Worm (Caenorhabditis elegans) whole organism, late embryonic: ENCODE data around the gene hst-3.2.

ENCODE experiments used
- C38D4.7 ChIP-seq: fragments of 200-800 bp; sonication (Bioruptor generic); optimal IDR thresholded peaks from 2 replicates; lab custom pipeline; 2018; ENCODE audit warnings: mild to moderate bottlenecking, missing genetic modification characterization, moderate library complexity, missing compliant biosample characterization
- K02D7.2 ChIP-seq: sonication (generic microtip); optimal IDR thresholded peaks from 2 replicates; lab custom pipeline; 2017; ENCODE audit warnings: mild to moderate bottlenecking, missing genetic modification characterization, missing compliant biosample characterization
- K09A11.1 ChIP-seq: sonication (generic microtip); optimal IDR thresholded peaks from 2 replicates; lab custom pipeline; 2017; ENCODE audit warnings: antibody characterized with exemption, mild to moderate bottlenecking, missing genetic modification characterization, missing compliant biosample characterization; ENCODE audit not compliant: insufficient read depth
- ama-1 ChIP-seq: fragments of 150-350 bp; optimal IDR thresholded peaks from 2 replicates; lab custom pipeline; 2014
- ceh-18 ChIP-seq: sonication (generic microtip); optimal IDR thresholded peaks from 2 replicates; lab custom pipeline; 2016; ENCODE audit warnings: missing genetic modification characterization, missing compliant biosample characterization
- ceh-19 ChIP-seq: fragments of 200-800 bp; sonication (Bioruptor generic); optimal IDR thresholded peaks from 2 replicates; lab custom pipeline; 2018; ENCODE audit warnings: mild to moderate bottlenecking, missing genetic modification characterization, missing compliant biosample characterization
- ceh-22 ChIP-seq: sonication (generic microtip); optimal IDR thresholded peaks from 2 replicates; lab custom pipeline; 2017; ENCODE audit warnings: missing biosample characterization, missing genetic modification characterization
- ceh-24 ChIP-seq: sonication (generic microtip); optimal IDR thresholded peaks from 2 replicates; lab custom pipeline; 2016; ENCODE audit warnings: mild to moderate bottlenecking, missing genetic modification characterization, missing compliant biosample characterization
- ceh-30 ChIP-seq: fragments of 150-350 bp; optimal IDR thresholded peaks from 2 replicates; lab custom pipeline; 2014; ENCODE audit warnings: missing biosample characterization, missing genetic modification characterization
- ceh-34 ChIP-seq: sonication (generic microtip); optimal IDR thresholded peaks from 2 replicates; lab custom pipeline; 2016; ENCODE audit warnings: mild to moderate bottlenecking, missing genetic modification characterization, missing compliant biosample characterization
- che-1 ChIP-seq: sonication (generic microtip); optimal IDR thresholded peaks from 2 replicates; lab custom pipeline; 2016; ENCODE audit warnings: mild to moderate bottlenecking, missing genetic modification characterization, missing compliant biosample characterization
- dmd-4 ChIP-seq: sonication (generic microtip); optimal IDR thresholded peaks from 2 replicates; lab custom pipeline; 2016; ENCODE audit warnings: borderline replicate concordance, missing genetic modification characterization, missing compliant biosample characterization
- dve-1 ChIP-seq: sonication (generic microtip); optimal IDR thresholded peaks from 2 replicates; lab custom pipeline; 2017; ENCODE audit warnings: antibody characterized with exemption, mild to moderate bottlenecking, missing genetic modification characterization, missing compliant biosample characterization
- elt-2 ChIP-seq: sonication (generic microtip); optimal IDR thresholded peaks from 2 replicates; lab custom pipeline; 2016; ENCODE audit warnings: missing genetic modification reagents, missing genetic modification characterization, missing compliant biosample characterization
- elt-4 ChIP-seq: sonication (generic microtip); optimal IDR thresholded peaks from 2 replicates; lab custom pipeline; 2016; ENCODE audit warnings: missing genetic modification characterization, missing compliant biosample characterization
- ets-4 ChIP-seq: sonication (generic microtip); optimal IDR thresholded peaks from 2 replicates; lab custom pipeline; 2016; ENCODE audit warnings: missing genetic modification characterization, missing compliant biosample characterization
- eyg-1 ChIP-seq: sonication (generic microtip); optimal IDR thresholded peaks from 2 replicates; lab custom pipeline; 2016; ENCODE audit warnings: missing genotype, missing genetic modification characterization, missing compliant biosample characterization
- fax-1 ChIP-seq: sonication (generic microtip); optimal IDR thresholded peaks from 2 replicates; lab custom pipeline; 2016; ENCODE audit warnings: missing genotype, missing genetic modification characterization, missing compliant biosample characterization
- fkh-10 ChIP-seq: fragments of 150-350 bp; optimal IDR thresholded peaks from 2 replicates; lab custom pipeline; 2014; ENCODE audit warnings: missing biosample characterization, missing genetic modification reagents, missing genetic modification characterization
- hlh-15 ChIP-seq: sonication (generic microtip); optimal IDR thresholded peaks from 2 replicates; lab custom pipeline; 2016; ENCODE audit warnings: missing genetic modification characterization, missing compliant biosample characterization
- hlh-30 ChIP-seq: sonication (generic microtip); optimal IDR thresholded peaks from 2 replicates; lab custom pipeline; 2017; ENCODE audit warnings: antibody characterized with exemption, missing genetic modification characterization, missing compliant biosample characterization; ENCODE audit not compliant: insufficient read depth
- hlh-6 ChIP-seq: sonication (generic microtip); optimal IDR thresholded peaks from 2 replicates; lab custom pipeline; 2016; ENCODE audit warnings: missing genotype, missing genetic modification characterization, missing compliant biosample characterization
- hlh-8 ChIP-seq: sonication (generic microtip); optimal IDR thresholded peaks from 2 replicates; lab custom pipeline; 2016; ENCODE audit warnings: missing genotype, missing genetic modification characterization, missing compliant biosample characterization
- madf-2 ChIP-seq: sonication (generic microtip); optimal IDR thresholded peaks from 2 replicates; lab custom pipeline; 2017; ENCODE audit warnings: missing genetic modification characterization, missing compliant biosample characterization
- mec-3 ChIP-seq: sonication (generic microtip); optimal IDR thresholded peaks from 2 replicates; lab custom pipeline; 2016; ENCODE audit warnings: borderline replicate concordance, missing genetic modification characterization, missing compliant biosample characterization
- nfya-1 ChIP-seq: sonication (generic microtip); optimal IDR thresholded peaks from 2 replicates; lab custom pipeline; 2017; ENCODE audit warnings: missing genetic modification characterization, mild to moderate bottlenecking, missing compliant biosample characterization, antibody characterized with exemption, moderate library complexity
- nhr-232 ChIP-seq: sonication (generic microtip); optimal IDR thresholded peaks from 2 replicates; lab custom pipeline; 2016; ENCODE audit warnings: missing genetic modification characterization, missing compliant biosample characterization
- npax-4 ChIP-seq: sonication (generic microtip); optimal IDR thresholded peaks from 2 replicates; lab custom pipeline; 2016; ENCODE audit warnings: missing genetic modification characterization, missing compliant biosample characterization
- odd-2 ChIP-seq: sonication (generic microtip); optimal IDR thresholded peaks from 2 replicates; lab custom pipeline; 2017; ENCODE audit warnings: antibody characterized with exemption, mild to moderate bottlenecking, missing genetic modification characterization, missing compliant biosample characterization
- pag-3 ChIP-seq: sonication (generic microtip); optimal IDR thresholded peaks from 2 replicates; lab custom pipeline; 2016; ENCODE audit warnings: missing compliant biosample characterization, missing genetic modification characterization, borderline replicate concordance
- pha-2 ChIP-seq: sonication (generic microtip); optimal IDR thresholded peaks from 2 replicates; lab custom pipeline; 2017; ENCODE audit warnings: mild to moderate bottlenecking, missing genetic modification characterization, missing compliant biosample characterization
- pqm-1 ChIP-seq: sonication (generic microtip); optimal IDR thresholded peaks from 2 replicates; lab custom pipeline; 2016; ENCODE audit warnings: missing genetic modification characterization, missing compliant biosample characterization
- rnt-1 ChIP-seq: sonication (generic microtip); optimal IDR thresholded peaks from 2 replicates; lab custom pipeline; 2016; ENCODE audit warnings: missing genetic modification characterization, missing compliant biosample characterization
- sdc-2 ChIP-seq: sonication (generic microtip); optimal IDR thresholded peaks from 2 replicates; lab custom pipeline; 2016; ENCODE audit warnings: missing genotype, missing genetic modification characterization, missing compliant biosample characterization
- sox-2 ChIP-seq: fragments of 200-800 bp; sonication (Bioruptor generic); IDR thresholded peaks from 2 replicates; pipeline ENCODE4 v1.3.6; 2022; ENCODE audit warnings: missing genetic modification reagents, missing genetic modification characterization, missing compliant biosample characterization
- sox-4 ChIP-seq: sonication (generic microtip); optimal IDR thresholded peaks from 2 replicates; lab custom pipeline; 2017; ENCODE audit warnings: mild to moderate bottlenecking, missing genetic modification characterization, inconsistent platforms, missing compliant biosample characterization
- tbx-2 ChIP-seq: sonication (generic microtip); optimal IDR thresholded peaks from 2 replicates; lab custom pipeline; 2016; ENCODE audit warnings: missing genetic modification characterization, missing compliant biosample characterization
- tbx-7 ChIP-seq: sonication (generic microtip); optimal IDR thresholded peaks from 2 replicates; lab custom pipeline; 2016; ENCODE audit warnings: missing genotype, missing genetic modification characterization, missing compliant biosample characterization
- ttx-3 ChIP-seq: sonication (generic microtip); optimal IDR thresholded peaks from 2 replicates; lab custom pipeline; 2016; ENCODE audit warnings: missing genetic modification reagents, missing genetic modification characterization, missing compliant biosample characterization
- unc-55 ChIP-seq: sonication (generic microtip); optimal IDR thresholded peaks from 2 replicates; lab custom pipeline; 2017; ENCODE audit warnings: missing biosample characterization, missing genetic modification reagents, missing genetic modification characterization
- unc-86 ChIP-seq: sonication (generic microtip); optimal IDR thresholded peaks from 2 replicates; lab custom pipeline; 2016; ENCODE audit warnings: missing genetic modification characterization, missing compliant biosample characterization

Gene hst-3.2

ce11 chrX:2923888-2924287 lies at the start of gene hst-3.2:
Gene hst-3.2, minus strand, starts transcription at chrX:2923988.
- TF ChIP-seq ceh-19 (GFP tag; lab: Kevin White, UChicago), result no peak
- no peak for TF ChIP-seq npax-4 (tag; lab: Kevin White, UChicago)
- TF ChIP-seq hlh-8 (tag; lab: Kevin White, UChicago), result no peak
- TF ChIP-seq fax-1 (tag; lab: Kevin White, UChicago), result no peak
- TF ChIP-seq nhr-232 (tag; lab: Kevin White, UChicago), result no peak
- TF ChIP-seq ets-4 (tag; lab: Kevin White, UChicago), result no peak
- no peak for TF ChIP-seq tbx-7 (tag; lab: Kevin White, UChicago)

- no peak for TF ChIP-seq sdc-2
- peak; percentile 32 for TF ChIP-seq hlh-30
Measured at ce11 chrX:2972272-2973042, 48.7 kb upstream of the hst-3.2 start.

- TF ChIP-seq ceh-18 (tag; lab: Kevin White, UChicago) (peak; percentile 21), K09A11.1 (no peak), odd-2 (tag; lab: Kevin White, UChicago) (no peak), eyg-1 (tag; lab: Kevin White, UChicago) (no peak), ets-4 (tag; lab: Kevin White, UChicago) (no peak), pag-3 (tag; lab: Kevin White, UChicago) (no peak), tbx-2 (tag; lab: Kevin White, UChicago) (no peak), dmd-4 (tag; lab: Kevin White, UChicago) (no peak), sox-2 (GFP tag; lab: Robert Waterston, UW) (no peak), che-1 (tag; lab: Kevin White, UChicago) (no peak), hlh-30 (peak; percentile 71), rnt-1 (tag; lab: Kevin White, UChicago) (no peak), ama-1 (no peak), sox-4 (no peak), mec-3 (tag; lab: Kevin White, UChicago) (no peak), elt-4 (no peak), ceh-22 (no peak), hlh-15 (no peak), unc-55 (GFP tag; lab: Kevin White, UChicago) (peak; percentile 79)
Measured at ce11 chrX:2971542-2971988, 47.8 kb upstream of the hst-3.2 start.

- TF ChIP-seq K02D7.2 (tag; lab: Kevin White, UChicago) (no peak), pha-2 (no peak), ceh-24 (tag; lab: Kevin White, UChicago) (no peak), hlh-30 (no peak), unc-86 (tag; lab: Kevin White, UChicago) (no peak), madf-2 (tag; lab: Kevin White, UChicago) (no peak), elt-4 (no peak), dve-1 (tag; lab: Kevin White, UChicago) (no peak), ceh-30 (tag; lab: Kevin White, UChicago) (no peak), elt-2 (no peak), hlh-6 (tag; lab: Kevin White, UChicago) (no peak), fax-1 (tag; lab: Kevin White, UChicago) (no peak), C38D4.7 (no peak), ttx-3 (no peak), nfya-1 (tag; lab: Kevin White, UChicago) (no peak), pqm-1 (tag; lab: Kevin White, UChicago) (no peak), ceh-34 (tag; lab: Kevin White, UChicago) (no peak), fkh-10 (GFP tag; lab: Kevin White, UChicago) (no peak)
Measured at ce11 chrX:2970804-2971395, 47.1 kb upstream of the hst-3.2 start.
